Comparison of ENCODE assay signal across 1 fruit fly cellular context in genomic region chr3R:10226132-10227023, dm6.
TF ChIP-seq lines count a peak whose summit lies in the region.

No protein-coding gene starts in this region.

TF ChIP-seq in whole organism, embryonic, 481 proteins besides CTCF, POLR2A, EP300 and RAD21 (continued from another document and continues in another):
- TF ChIP-seq CG11456 (GFP tag; IDR thresholded peaks at IDR 0.05; lab: Robert Waterston, UW) (no peak), CG14441 (GFP tag; IDR thresholded peaks at IDR 0.05; lab: Robert Waterston, UW) (no peak), ERR (GFP tag; optimal IDR thresholded peaks at IDR 0.05; lab: Kevin White, UChicago) (no peak), CG5180 (GFP tag; optimal IDR thresholded peaks at IDR 0.05; lab: Kevin White, UChicago) (no peak), CG7928 (GFP tag; optimal IDR thresholded peaks at IDR 0.05; lab: Kevin White, UChicago) (no peak), CG8089 (GFP tag; optimal IDR thresholded peaks at IDR 0.05; lab: Kevin White, UChicago) (no peak), pan (optimal IDR thresholded peaks at IDR 0.05; lab: Kevin White, UChicago) (no peak), pan (GFP tag; optimal IDR thresholded peaks at IDR 0.05 in 1 of 2, IDR thresholded peaks at IDR 0.05 in 1 of 2) (no peak), NC2α (GFP tag; optimal IDR thresholded peaks at IDR 0.05; lab: Kevin White, UChicago) (no peak), pb (GFP tag; optimal IDR thresholded peaks at IDR 0.05; lab: Kevin White, UChicago) (no peak), Med (GFP tag; lab: Kevin White, UChicago) (peak; percentile 62), CG34224 (GFP tag; IDR thresholded peaks at IDR 0.05; lab: Robert Waterston, UW; ENCODE audit: partially characterized antibody) (no peak), CG12769 (tag; optimal IDR thresholded peaks at IDR 0.05; lab: Kevin White, UChicago) (no peak), Hr78 (GFP tag; optimal IDR thresholded peaks at IDR 0.05; lab: Kevin White, UChicago) (no peak), nerfin-1 (tag; optimal IDR thresholded peaks at IDR 0.05; lab: Kevin White, UChicago) (peak; percentile 49), Spps (tag; optimal IDR thresholded peaks at IDR 0.05; lab: Kevin White, UChicago) (no peak), CG34376 (GFP tag; optimal IDR thresholded peaks at IDR 0.05; lab: Kevin White, UChicago) (no peak), org-1 (GFP tag; optimal IDR thresholded peaks at IDR 0.05; lab: Kevin White, UChicago) (no peak), emc (GFP tag; optimal IDR thresholded peaks at IDR 0.05; lab: Kevin White, UChicago) (no peak), ssp (GFP tag; IDR thresholded peaks at IDR 0.05; lab: Robert Waterston, UW) (no peak), stc (GFP tag; IDR thresholded peaks at IDR 0.05; lab: Robert Waterston, UW) (no peak), tna (GFP tag; IDR thresholded peaks at IDR 0.05; lab: Robert Waterston, UW; ENCODE audit: partially characterized antibody) (no peak), tll (GFP tag; optimal IDR thresholded peaks at IDR 0.05; lab: Kevin White, UChicago) (no peak), row (GFP tag; IDR thresholded peaks at IDR 0.05; lab: Robert Waterston, UW) (no peak; the same call in 1 of the 3 replicates), knrl (GFP tag; IDR thresholded peaks at IDR 0.05; lab: Robert Waterston, UW; ENCODE audit: partially characterized antibody) (no peak), gt (GFP tag; IDR thresholded peaks at IDR 0.05; lab: Robert Waterston, UW) (no peak), zfh1 (GFP tag; IDR thresholded peaks at IDR 0.05; lab: Robert Waterston, UW) (no peak), Mrtf (GFP tag; IDR thresholded peaks at IDR 0.05; lab: Robert Waterston, UW) (no peak), CG14050 (GFP tag; IDR thresholded peaks at IDR 0.05; lab: Robert Waterston, UW) (no peak), Tbp (GFP tag; optimal IDR thresholded peaks at IDR 0.05; lab: Kevin White, UChicago) (no peak), CG6272 (GFP tag; IDR thresholded peaks at IDR 0.05; lab: Robert Waterston, UW) (no peak), CG2116 (GFP tag; optimal IDR thresholded peaks at IDR 0.05; lab: Kevin White, UChicago) (no peak), tap (tag; optimal IDR thresholded peaks at IDR 0.05; lab: Kevin White, UChicago) (no peak), Sox102F (GFP tag; optimal IDR thresholded peaks at IDR 0.05; lab: Kevin White, UChicago) (no peak), CG2712 (tag; optimal IDR thresholded peaks at IDR 0.05; lab: Kevin White, UChicago) (no peak), bigmax (GFP tag; optimal IDR thresholded peaks at IDR 0.05; lab: Kevin White, UChicago) (no peak), CG10543 (GFP tag; optimal IDR thresholded peaks at IDR 0.05; lab: Kevin White, UChicago) (peak; percentile 17), tio (GFP tag; optimal IDR thresholded peaks at IDR 0.05; lab: Kevin White, UChicago) (no peak), Bteb2 (GFP tag; optimal IDR thresholded peaks at IDR 0.05; lab: Kevin White, UChicago) (no peak), CG15696 (tag; optimal IDR thresholded peaks at IDR 0.05; lab: Kevin White, UChicago) (no peak), gcm (GFP tag; optimal IDR thresholded peaks at IDR 0.05; lab: Kevin White, UChicago) (no peak), Sin3A (optimal IDR thresholded peaks at IDR 0.05; lab: Kevin White, UChicago) (no peak), CG14710 (tag; optimal IDR thresholded peaks at IDR 0.05; lab: Kevin White, UChicago) (no peak), CG3838 (GFP tag; optimal IDR thresholded peaks at IDR 0.05; lab: Kevin White, UChicago) (no peak), abd-A (tag; optimal IDR thresholded peaks at IDR 0.05; lab: Kevin White, UChicago) (peak; percentile 70), crc (GFP tag; optimal IDR thresholded peaks at IDR 0.05; lab: Kevin White, UChicago) (no peak), so (GFP tag; IDR thresholded peaks at IDR 0.05; lab: Robert Waterston, UW) (no peak), Atf-2 (GFP tag; optimal IDR thresholded peaks at IDR 0.05; lab: Kevin White, UChicago) (no peak), MBD-R2 (GFP tag; IDR thresholded peaks at IDR 0.05; lab: Robert Waterston, UW) (no peak), gcm2 (GFP tag; optimal IDR thresholded peaks at IDR 0.05; lab: Kevin White, UChicago) (no peak), otp (GFP tag; IDR thresholded peaks at IDR 0.05; lab: Robert Waterston, UW) (no peak), CG13287 (GFP tag; IDR thresholded peaks at IDR 0.05; lab: Robert Waterston, UW; ENCODE audit: partially characterized antibody) (no peak), CG7745 (tag; optimal IDR thresholded peaks at IDR 0.05; lab: Kevin White, UChicago) (no peak), CG11696 (GFP tag; IDR thresholded peaks at IDR 0.05; lab: Robert Waterston, UW) (no peak), pita (GFP tag; optimal IDR thresholded peaks at IDR 0.05; lab: Kevin White, UChicago) (no peak), CG11560 (tag; IDR thresholded peaks at IDR 0.05; lab: Robert Waterston, UW) (no peak), CG6791 (GFP tag; IDR thresholded peaks at IDR 0.05; lab: Robert Waterston, UW; ENCODE audit: partially characterized antibody) (no peak), CG11093 (GFP tag; IDR thresholded peaks at IDR 0.05; lab: Robert Waterston, UW) (no peak), CG6654 (GFP tag; optimal IDR thresholded peaks at IDR 0.05; lab: Kevin White, UChicago) (no peak), exex (tag; optimal IDR thresholded peaks at IDR 0.05; lab: Kevin White, UChicago) (no peak), sens (GFP tag; lab: Kevin White, UChicago) (peak; percentile 25), pho (GFP tag; optimal IDR thresholded peaks at IDR 0.05; lab: Kevin White, UChicago) (no peak), Asciz (GFP tag; optimal IDR thresholded peaks at IDR 0.05; lab: Kevin White, UChicago) (no peak), CG9727 (GFP tag; optimal IDR thresholded peaks at IDR 0.05; lab: Kevin White, UChicago) (no peak), BEAF-32 (GFP tag; optimal IDR thresholded peaks at IDR 0.05; lab: Kevin White, UChicago) (no peak), Gsc (GFP tag; IDR thresholded peaks at IDR 0.05; lab: Robert Waterston, UW) (no peak), Lim3 (GFP tag; IDR thresholded peaks at IDR 0.05; lab: Robert Waterston, UW) (no peak), Oli (tag; optimal IDR thresholded peaks at IDR 0.05; lab: Kevin White, UChicago) (no peak), E2f2 (GFP tag; IDR thresholded peaks at IDR 0.05; lab: Robert Waterston, UW) (no peak), CG11723 (GFP tag; optimal IDR thresholded peaks at IDR 0.05; lab: Kevin White, UChicago) (no peak), btn (GFP tag; optimal IDR thresholded peaks at IDR 0.05; lab: Kevin White, UChicago) (no peak), inv (GFP tag; IDR thresholded peaks at IDR 0.05; lab: Robert Waterston, UW; ENCODE audit: partially characterized antibody) (no peak), bowl (GFP tag; IDR thresholded peaks at IDR 0.05; lab: Robert Waterston, UW) (no peak), pzg (GFP tag; optimal IDR thresholded peaks at IDR 0.05; lab: Kevin White, UChicago) (peak; percentile 4), PHDP (tag; optimal IDR thresholded peaks at IDR 0.05; lab: Kevin White, UChicago) (no peak), twi (tag; optimal IDR thresholded peaks at IDR 0.05; lab: Kevin White, UChicago) (no peak), gfzf (GFP tag; optimal IDR thresholded peaks at IDR 0.05; lab: Kevin White, UChicago) (no peak), Usf (GFP tag; optimal IDR thresholded peaks at IDR 0.05; lab: Kevin White, UChicago) (no peak), CG12744 (GFP tag; optimal IDR thresholded peaks at IDR 0.05; lab: Kevin White, UChicago) (no peak), CG8478 (optimal IDR thresholded peaks at IDR 0.05; lab: Kevin White, UChicago) (peak; percentile 59), Dp (GFP tag; optimal IDR thresholded peaks at IDR 0.05; lab: Kevin White, UChicago) (no peak), run (tag; optimal IDR thresholded peaks at IDR 0.05; lab: Kevin White, UChicago) (no peak), kay (GFP tag; optimal IDR thresholded peaks at IDR 0.05; lab: Kevin White, UChicago) (no peak), usp (GFP tag; optimal IDR thresholded peaks at IDR 0.05; lab: Kevin White, UChicago) (no peak), CG6813 (GFP tag; optimal IDR thresholded peaks at IDR 0.05; lab: Kevin White, UChicago) (no peak), CG18599 (GFP tag; optimal IDR thresholded peaks at IDR 0.05; lab: Kevin White, UChicago) (peak; percentile 16), nmo (GFP tag; optimal IDR thresholded peaks at IDR 0.05; lab: Kevin White, UChicago) (no peak), hkb (optimal IDR thresholded peaks at IDR 0.05; lab: Kevin White, UChicago) (no peak), hkb (GFP tag; IDR thresholded peaks at IDR 0.05; lab: Robert Waterston, UW) (no peak), CG4360 (GFP tag; IDR thresholded peaks at IDR 0.05; lab: Robert Waterston, UW) (no peak), Ada2b (GFP tag; IDR thresholded peaks at IDR 0.05; lab: Robert Waterston, UW) (no peak), Ptx1 (GFP tag; IDR thresholded peaks at IDR 0.05; lab: Robert Waterston, UW) (no peak), CG30431 (GFP tag; optimal IDR thresholded peaks at IDR 0.05; lab: Kevin White, UChicago) (no peak), CG8359 (GFP tag; optimal IDR thresholded peaks at IDR 0.05; lab: Kevin White, UChicago; ENCODE audit: borderline replicate concordance) (no peak), pum (GFP tag; optimal IDR thresholded peaks at IDR 0.05; lab: Kevin White, UChicago) (no peak), crol (GFP tag; IDR thresholded peaks at IDR 0.05; lab: Robert Waterston, UW) (no peak), zen (tag; optimal IDR thresholded peaks at IDR 0.05; lab: Kevin White, UChicago) (no peak), disco-r (GFP tag; optimal IDR thresholded peaks at IDR 0.05; lab: Kevin White, UChicago) (no peak), cg (GFP tag; optimal IDR thresholded peaks at IDR 0.05; lab: Kevin White, UChicago) (peak; percentile 62), tup (GFP tag; optimal IDR thresholded peaks at IDR 0.05; lab: Kevin White, UChicago) (no peak), Stat92E (GFP tag; optimal IDR thresholded peaks at IDR 0.05; lab: Kevin White, UChicago) (no peak), Xrp1 (GFP tag; IDR thresholded peaks at IDR 0.05; lab: Robert Waterston, UW) (no peak), NfI (GFP tag; optimal IDR thresholded peaks at IDR 0.05; lab: Kevin White, UChicago) (no peak), Kr (GFP tag; optimal IDR thresholded peaks at IDR 0.05; lab: Kevin White, UChicago) (no peak), Lhr (GFP tag; optimal IDR thresholded peaks at IDR 0.05; lab: Kevin White, UChicago) (no peak), crp (GFP tag; optimal IDR thresholded peaks at IDR 0.05; lab: Kevin White, UChicago) (peak in 1 of 2 experiments; percentile 20), E2f1 (GFP tag; IDR thresholded peaks at IDR 0.05; lab: Robert Waterston, UW) (no peak), CG15479 (GFP tag; optimal IDR thresholded peaks at IDR 0.05; lab: Kevin White, UChicago) (no peak), gsb (GFP tag; IDR thresholded peaks at IDR 0.05; lab: Robert Waterston, UW) (no peak), CG42726 (GFP tag; IDR thresholded peaks at IDR 0.05; lab: Robert Waterston, UW; ENCODE audit: partially characterized antibody) (0 out of 2 replicates have a peak, but pooled peaks have one; percentile 17), Dfd (GFP tag; optimal IDR thresholded peaks at IDR 0.05; lab: Kevin White, UChicago) (no peak), dm (GFP tag; optimal IDR thresholded peaks at IDR 0.05; lab: Kevin White, UChicago) (no peak), Fer1 (GFP tag; optimal IDR thresholded peaks at IDR 0.05; lab: Kevin White, UChicago) (no peak), CG17328 (GFP tag; IDR thresholded peaks at IDR 0.05; lab: Robert Waterston, UW) (no peak), caup (GFP tag; optimal IDR thresholded peaks at IDR 0.05; lab: Kevin White, UChicago; ENCODE audit: severe bottlenecking) (no peak), Camta (GFP tag; optimal IDR thresholded peaks at IDR 0.05; lab: Kevin White, UChicago) (no peak), unc-4 (GFP tag; IDR thresholded peaks at IDR 0.05; lab: Robert Waterston, UW; ENCODE audit: partially characterized antibody) (0 out of 2 replicates have a peak, but pooled peaks have one; percentile 20), fru (optimal IDR thresholded peaks at IDR 0.05; lab: Kevin White, UChicago) (no peak), CG6254 (GFP tag; optimal IDR thresholded peaks at IDR 0.05; lab: Kevin White, UChicago) (no peak), CG5245 (GFP tag; optimal IDR thresholded peaks at IDR 0.05; lab: Kevin White, UChicago) (no peak), Atf6 (GFP tag; IDR thresholded peaks at IDR 0.05; lab: Robert Waterston, UW) (no peak), CG13894 (tag; optimal IDR thresholded peaks at IDR 0.05; lab: Kevin White, UChicago) (peak; percentile 18), Jarid2 (GFP tag; optimal IDR thresholded peaks at IDR 0.05; lab: Kevin White, UChicago) (peak; percentile 40), D19B (GFP tag; optimal IDR thresholded peaks at IDR 0.05; lab: Kevin White, UChicago) (no peak), slbo (GFP tag; IDR thresholded peaks at IDR 0.05; lab: Robert Waterston, UW) (peak; percentile 6; the same call in 1 of the 2 replicates), ttk (GFP tag; IDR thresholded peaks at IDR 0.05; lab: Robert Waterston, UW) (no peak), Hr51 (GFP tag; optimal IDR thresholded peaks at IDR 0.05; lab: Kevin White, UChicago) (peak in 1 of 2 experiments; percentile 19), ase (GFP tag; IDR thresholded peaks at IDR 0.05; lab: Robert Waterston, UW) (no peak), CG4404 (GFP tag; IDR thresholded peaks at IDR 0.05; lab: Robert Waterston, UW) (no peak), dan (GFP tag; IDR thresholded peaks at IDR 0.05; lab: Robert Waterston, UW) (no peak), CG8765 (GFP tag; IDR thresholded peaks at IDR 0.05; lab: Robert Waterston, UW) (no peak; the same call in 1 of the 2 replicates), ac (GFP tag; optimal IDR thresholded peaks at IDR 0.05; lab: Kevin White, UChicago) (no peak), bsh (GFP tag; optimal IDR thresholded peaks at IDR 0.05; lab: Kevin White, UChicago) (no peak), seq (GFP tag; IDR thresholded peaks at IDR 0.05; lab: Robert Waterston, UW) (no peak), slou (GFP tag; optimal IDR thresholded peaks at IDR 0.05; lab: Kevin White, UChicago) (no peak), CG1602 (GFP tag; optimal IDR thresholded peaks at IDR 0.05; lab: Kevin White, UChicago) (no peak), psq (GFP tag; optimal IDR thresholded peaks at IDR 0.05; lab: Kevin White, UChicago) (no peak), Dek (tag; optimal IDR thresholded peaks at IDR 0.05; lab: Kevin White, UChicago) (no peak), D19A (tag; optimal IDR thresholded peaks at IDR 0.05; lab: Kevin White, UChicago) (no peak), lbe (GFP tag; optimal IDR thresholded peaks at IDR 0.05; lab: Kevin White, UChicago) (no peak), onecut (GFP tag; IDR thresholded peaks at IDR 0.05; lab: Robert Waterston, UW) (no peak)
